Worm (Caenorhabditis elegans) whole organism, L1 larva: ENCODE results near the gene R10E4.1.
A peak's percentile ranks its signal among the peaks of the same experiment; 100 is the strongest.

Experiments
- C16A3.4 ChIP-seq: fragments of 150-350 bp; optimal IDR thresholded peaks from 2 replicates; lab custom pipeline; 2014; ENCODE audit warnings: missing biosample characterization, missing genetic modification characterization
- alr-1 ChIP-seq: fragments of 200-800 bp; sonication (Bioruptor generic); optimal IDR thresholded peaks from 2 replicates; lab custom pipeline; 2018; ENCODE audit warnings: borderline replicate concordance, mild to moderate bottlenecking, missing genetic modification characterization, missing compliant biosample characterization
- aly-2 ChIP-seq: fragments of 150-350 bp; optimal IDR thresholded peaks from 2 replicates; lab custom pipeline; 2014; ENCODE audit warnings: missing biosample characterization, missing genetic modification characterization
- ama-1 ChIP-seq: fragments of 150-350 bp; optimal IDR thresholded peaks from 2 replicates; lab custom pipeline; 2014
- blmp-1 ChIP-seq: fragments of 150-350 bp; optimal IDR thresholded peaks from 2 replicates; lab custom pipeline; 2014; ENCODE audit warnings: missing biosample characterization, missing genetic modification characterization
- ceh-82 ChIP-seq, 3 experiments: fragments of 150-350 bp in 1 of 3; sonication (generic microtip) in 2 of 3; optimal IDR thresholded peaks; 2 replicates each; lab custom pipeline; 2014 to 2017; ENCODE audit warnings: missing biosample characterization in 3 of 3, missing genetic modification characterization in 3 of 3
- ceh-90 ChIP-seq: sonication (generic microtip); optimal IDR thresholded peaks from 2 replicates; lab custom pipeline; 2016; ENCODE audit warnings: missing genetic modification characterization, missing compliant biosample characterization
- dpl-1 ChIP-seq, 3 experiments: fragments of 150-350 bp in 2 of 3; sonication (generic microtip) in 1 of 3; optimal IDR thresholded peaks; 2 replicates each; lab custom pipeline; 2014 to 2017; ENCODE audit warnings: missing biosample characterization in 3 of 3, missing genetic modification characterization in 3 of 3, missing genetic modification reagents in 3 of 3
- dsc-1 ChIP-seq: sonication (generic microtip); optimal IDR thresholded peaks from 2 replicates; lab custom pipeline; 2016; ENCODE audit warnings: mild to moderate bottlenecking, missing genetic modification characterization, missing compliant biosample characterization
- efl-1 ChIP-seq, 4 experiments: fragments of 150-350 bp; optimal IDR thresholded peaks in 3 of 4; peaks in 1 of 4; 1 replicate in 1 of 4; 2 replicates in 3 of 4; lab custom pipeline; 2014; ENCODE audit warnings: missing biosample characterization in 2 of 4, missing genetic modification characterization in 2 of 4, missing genetic modification reagents in 2 of 4
- egl-13 ChIP-seq: sonication (generic microtip); optimal IDR thresholded peaks from 2 replicates; lab custom pipeline; 2016; ENCODE audit warnings: missing genotype, missing genetic modification reagents, missing genetic modification characterization, missing compliant biosample characterization
- elt-3 ChIP-seq, 6 experiments: fragments of 150-350 bp in 1 of 6; sonication (generic microtip); optimal IDR thresholded peaks; 2 replicates each; lab custom pipeline; 2017 to 2018; ENCODE audit warnings: missing biosample characterization in 6 of 6, missing genetic modification characterization in 6 of 6, inconsistent platforms in 1 of 6
- grh-1 ChIP-seq: fragments of 200-800 bp; sonication (Bioruptor generic); IDR thresholded peaks from 2 replicates; pipeline ENCODE4 v1.3.6; 2022; ENCODE audit warnings: missing genetic modification reagents, missing genetic modification characterization, missing compliant biosample characterization
- hlh-4 ChIP-seq: sonication (generic microtip); optimal IDR thresholded peaks from 2 replicates; lab custom pipeline; 2016; ENCODE audit warnings: mild to moderate bottlenecking, missing genetic modification characterization, missing compliant biosample characterization
- hpl-2 ChIP-seq: fragments of 150-350 bp; optimal IDR thresholded peaks from 2 replicates; lab custom pipeline; 2014; ENCODE audit warnings: missing biosample characterization, missing genetic modification reagents, missing genetic modification characterization
- isw-1 ChIP-seq: fragments of 200-800 bp; sonication (Bioruptor generic); IDR thresholded peaks from 2 replicates; pipeline ENCODE4 v1.3.6; 2022; ENCODE audit warnings: missing genetic modification characterization, missing compliant biosample characterization
- jun-1 ChIP-seq: fragments of 150-350 bp; optimal IDR thresholded peaks from 2 replicates; lab custom pipeline; 2014; ENCODE audit warnings: missing biosample characterization, missing genetic modification reagents, missing genetic modification characterization
- lin-13 ChIP-seq: fragments of 150-350 bp; optimal IDR thresholded peaks from 2 replicates; lab custom pipeline; 2014; ENCODE audit warnings: missing biosample characterization, missing genetic modification reagents, missing genetic modification characterization
- lin-14 ChIP-seq: fragments of 200-800 bp; sonication (Bioruptor generic); optimal IDR thresholded peaks from 2 replicates; lab custom pipeline; 2018; ENCODE audit warnings: mild to moderate bottlenecking, missing genetic modification characterization, moderate library complexity, missing compliant biosample characterization
- lin-15B ChIP-seq: fragments of 150-350 bp; sonication (generic microtip); optimal IDR thresholded peaks from 3 replicates; lab custom pipeline; 2014; ENCODE audit warnings: missing biosample characterization, missing genetic modification characterization
- lin-39 ChIP-seq: fragments of 150-350 bp; optimal IDR thresholded peaks from 2 replicates; lab custom pipeline; 2014; ENCODE audit warnings: missing biosample characterization, missing genetic modification reagents, missing genetic modification characterization
- lir-3 ChIP-seq: sonication (generic microtip); optimal IDR thresholded peaks from 2 replicates; lab custom pipeline; 2016; ENCODE audit warnings: mild to moderate bottlenecking, missing genetic modification characterization, moderate library complexity, missing compliant biosample characterization; ENCODE audit not compliant: poor library complexity
- mab-9 ChIP-seq: fragments of 200-800 bp; sonication (Bioruptor generic); IDR thresholded peaks from 2 replicates; pipeline ENCODE4 v1.3.6; 2022; ENCODE audit warnings: missing genetic modification reagents, missing genetic modification characterization, missing compliant biosample characterization
- mdl-1 ChIP-seq, 2 experiments: fragments of 150-350 bp; optimal IDR thresholded peaks; 2 replicates each; lab custom pipeline; 2014 to 2017; ENCODE audit warnings: missing biosample characterization in 2 of 2, missing genetic modification characterization in 2 of 2, inconsistent platforms in 1 of 2
- mep-1 ChIP-seq: fragments of 150-350 bp; optimal IDR thresholded peaks from 2 replicates; lab custom pipeline; 2014; ENCODE audit warnings: missing biosample characterization, missing genetic modification characterization
- nhr-11 ChIP-seq: fragments of 150-350 bp; optimal IDR thresholded peaks from 2 replicates; lab custom pipeline; 2014; ENCODE audit warnings: missing biosample characterization, missing genetic modification characterization
- nhr-12 ChIP-seq: sonication (generic microtip); optimal IDR thresholded peaks from 2 replicates; lab custom pipeline; 2017; ENCODE audit warnings: missing biosample characterization, missing genetic modification characterization
- nhr-71 ChIP-seq: sonication (generic microtip); optimal IDR thresholded peaks from 2 replicates; lab custom pipeline; 2016; ENCODE audit warnings: mild to moderate bottlenecking, missing genetic modification characterization, moderate library complexity, missing compliant biosample characterization
- nhr-76 ChIP-seq: sonication (generic microtip); optimal IDR thresholded peaks from 2 replicates; lab custom pipeline; 2017; ENCODE audit warnings: missing biosample characterization, missing genetic modification characterization
- nhr-90 ChIP-seq: sonication (generic microtip); optimal IDR thresholded peaks from 2 replicates; lab custom pipeline; 2016; ENCODE audit warnings: mild to moderate bottlenecking, missing genetic modification characterization, missing compliant biosample characterization; ENCODE audit not compliant: poor library complexity
- pqm-1 ChIP-seq: sonication (generic microtip); optimal IDR thresholded peaks from 3 replicates; lab custom pipeline; 2017; ENCODE audit warnings: missing biosample characterization, missing genetic modification characterization
- rnt-1 ChIP-seq: sonication (generic microtip); optimal IDR thresholded peaks from 2 replicates; lab custom pipeline; 2016; ENCODE audit warnings: mild to moderate bottlenecking, missing genetic modification characterization, moderate library complexity, missing compliant biosample characterization
- skn-1 ChIP-seq: fragments of 150-350 bp; optimal IDR thresholded peaks from 2 replicates; lab custom pipeline; 2014; ENCODE audit warnings: missing biosample characterization, missing genetic modification characterization
- snu-23 ChIP-seq: sonication (generic microtip); optimal IDR thresholded peaks from 2 replicates; lab custom pipeline; 2016; ENCODE audit warnings: missing genetic modification characterization, missing compliant biosample characterization
- sptf-1 ChIP-seq: fragments of 150-350 bp; optimal IDR thresholded peaks from 2 replicates; lab custom pipeline; 2014; ENCODE audit warnings: missing biosample characterization, missing genetic modification characterization
- sup-37 ChIP-seq: fragments of 200-800 bp; sonication (Bioruptor generic); optimal IDR thresholded peaks from 2 replicates; lab custom pipeline; 2018; ENCODE audit warnings: mild to moderate bottlenecking, missing genetic modification characterization, missing compliant biosample characterization
- swsn-7 ChIP-seq: sonication (generic microtip); optimal IDR thresholded peaks from 2 replicates; lab custom pipeline; 2016; ENCODE audit warnings: missing genetic modification characterization, missing compliant biosample characterization
- tbx-2 ChIP-seq: sonication (generic microtip); optimal IDR thresholded peaks from 2 replicates; lab custom pipeline; 2016; ENCODE audit warnings: missing genetic modification characterization, missing compliant biosample characterization
- tlp-1 ChIP-seq: fragments of 150-350 bp; optimal IDR thresholded peaks from 2 replicates; lab custom pipeline; 2014; ENCODE audit warnings: missing biosample characterization, missing genetic modification characterization
- unc-130 ChIP-seq: fragments of 150-350 bp; optimal IDR thresholded peaks from 2 replicates; lab custom pipeline; 2017; ENCODE audit warnings: missing biosample characterization, missing genetic modification characterization, inconsistent platforms
- unc-30 ChIP-seq: sonication (generic microtip); optimal IDR thresholded peaks from 2 replicates; lab custom pipeline; 2017; ENCODE audit warnings: missing biosample characterization, missing genetic modification characterization
- unc-86 ChIP-seq: sonication (generic microtip); optimal IDR thresholded peaks from 2 replicates; lab custom pipeline; 2016; ENCODE audit warnings: missing genetic modification characterization, missing compliant biosample characterization
- vab-15 ChIP-seq: sonication (generic microtip); optimal IDR thresholded peaks from 2 replicates; lab custom pipeline; 2017; ENCODE audit warnings: missing genotype, mild to moderate bottlenecking, missing genetic modification characterization, missing compliant biosample characterization
- xbp-1 ChIP-seq: sonication (generic microtip); optimal IDR thresholded peaks from 2 replicates; lab custom pipeline; 2016; ENCODE audit warnings: missing genetic modification characterization, missing compliant biosample characterization
- zag-1 ChIP-seq: fragments of 150-350 bp; optimal IDR thresholded peaks from 2 replicates; lab custom pipeline; 2014; ENCODE audit warnings: missing biosample characterization, missing genetic modification characterization
- ztf-4 ChIP-seq: fragments of 150-350 bp; optimal IDR thresholded peaks from 2 replicates; lab custom pipeline; 2014; ENCODE audit warnings: missing biosample characterization, missing genetic modification characterization

R10E4.1 gene

DNA sequence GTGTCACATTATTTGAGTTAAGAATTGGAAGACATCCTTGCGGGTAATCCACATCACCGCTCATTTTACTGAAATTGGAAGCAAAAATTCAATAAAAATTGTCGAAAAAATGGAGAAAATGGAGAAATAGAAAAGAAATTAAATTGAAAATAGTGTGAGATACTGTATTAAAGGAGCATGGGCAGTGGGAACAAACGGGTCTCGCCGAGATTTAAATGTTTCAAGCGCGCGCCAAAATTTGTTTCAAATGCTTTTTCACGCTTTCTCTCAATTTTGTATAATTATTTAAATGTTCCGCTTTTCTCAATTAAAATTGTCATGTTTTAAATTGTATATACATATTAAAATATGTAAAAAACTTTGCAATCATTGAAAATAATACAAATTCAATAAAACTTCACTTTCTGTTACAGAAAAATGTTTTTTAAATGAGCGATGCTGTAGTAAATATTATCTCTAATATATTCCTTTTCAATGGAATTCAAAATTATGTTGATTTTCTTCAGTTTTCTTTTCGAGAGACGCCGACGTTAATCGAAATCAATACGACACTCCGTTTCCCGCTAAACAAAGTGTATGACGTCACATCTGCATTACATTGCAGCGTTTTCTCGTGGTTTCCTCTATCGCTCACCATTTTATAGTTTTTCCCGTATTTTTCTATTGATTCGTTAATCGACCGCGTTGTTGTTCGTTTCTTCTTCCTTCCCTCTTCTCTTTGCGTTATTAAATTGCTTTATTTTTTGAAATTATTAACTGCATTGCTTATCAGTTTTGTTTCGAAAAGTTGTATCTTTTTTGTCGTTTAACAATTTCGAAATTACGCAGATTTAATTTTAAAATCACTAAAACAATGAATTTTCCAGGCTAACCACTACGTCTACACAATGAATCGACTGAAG is 43.8 kb downstream of the R10E4.1 start, which contains the start of the genes evl-14 and dcn-1 (continued):
- TF ChIP-seq ama-1 (lab: Kevin White, UChicago) (no peak), blmp-1 (tag; lab: Kevin White, UChicago) (peak; percentile 64), tbx-2 (tag; lab: Kevin White, UChicago) (peak; percentile 75), ceh-90 (tag; lab: Kevin White, UChicago) (no peak), C16A3.4 (peak; percentile 84), sup-37 (no peak), sptf-1 (no peak), swsn-7 (peak; percentile 78), lir-3 (tag; lab: Kevin White, UChicago) (peak; percentile 61), elt-3 (tag; optimal IDR thresholded peaks at IDR 0.05; lab: Kevin White, UChicago) (peak in 1 of 6 experiments; percentile 84), mep-1 (tag; lab: Kevin White, UChicago) (peak; percentile 86), skn-1 (tag; lab: Kevin White, UChicago) (peak; percentile 72), ztf-4 (tag; lab: Kevin White, UChicago) (no peak), hlh-4 (tag; lab: Kevin White, UChicago) (no peak), grh-1 (GFP tag; lab: Robert Waterston, UW) (no peak), xbp-1 (peak; percentile 82), lin-15B (tag; lab: Kevin White, UChicago) (peak; percentile 65), efl-1 (optimal IDR thresholded peaks at IDR 0.05; lab: Kevin White, UChicago) (peak; percentile 80 to 81), efl-1 (GFP tag; optimal IDR thresholded peaks at IDR 0.05 in 1 of 2; lab: Kevin White, UChicago) (peak; percentile 75 to 97), jun-1 (peak; percentile 50), ceh-82 (tag; optimal IDR thresholded peaks at IDR 0.05; lab: Kevin White, UChicago) (peak in 2 of 3 experiments; percentile 69 to 82), nhr-76 (tag; lab: Kevin White, UChicago) (no peak), nhr-11 (tag; lab: Kevin White, UChicago) (no peak), nhr-71 (peak; percentile 90), lin-13 (GFP tag; lab: Kevin White, UChicago) (peak; percentile 68), alr-1 (tag; lab: Kevin White, UChicago) (no peak), unc-86 (tag; lab: Kevin White, UChicago) (peak; percentile 65), mdl-1 (tag; optimal IDR thresholded peaks at IDR 0.05; lab: Kevin White, UChicago) (peak in 1 of 2 experiments; percentile 88), aly-2 (tag; lab: Kevin White, UChicago) (peak; percentile 15), egl-13 (tag; lab: Kevin White, UChicago) (peak; percentile 29), hpl-2 (peak; percentile 6), zag-1 (tag; lab: Kevin White, UChicago) (no peak), dpl-1 (GFP tag; optimal IDR thresholded peaks at IDR 0.05; lab: Kevin White, UChicago) (peak; percentile 71 to 76 (median 73)), nhr-90 (tag; lab: Kevin White, UChicago) (peak; percentile 64)
- TF ChIP-seq, all 84 proteins: peak for 35

DNA sequence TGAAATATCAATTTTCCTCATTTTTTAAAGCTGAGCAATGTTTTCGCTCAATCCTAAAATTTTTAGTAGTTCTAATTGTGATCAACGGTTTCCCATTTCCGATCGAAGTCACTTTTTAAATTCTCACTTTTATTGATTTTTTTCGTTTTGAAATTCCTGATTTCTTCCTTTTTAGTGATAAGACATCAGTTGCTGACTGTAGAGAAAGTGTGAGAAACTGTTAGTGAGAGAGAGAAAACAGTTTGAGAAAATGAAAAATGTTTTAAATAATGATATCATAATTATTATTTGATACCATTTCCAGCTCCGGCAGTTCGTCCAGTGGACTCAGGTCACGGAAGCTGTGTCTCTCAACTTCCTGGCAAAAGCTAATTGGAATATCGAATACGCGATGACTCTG is 45.0 kb downstream of the R10E4.1 start:
- TF ChIP-seq ceh-82 (tag; optimal IDR thresholded peaks at IDR 0.05; lab: Kevin White, UChicago) (no peak), unc-86 (tag; lab: Kevin White, UChicago) (no peak)

DNA sequence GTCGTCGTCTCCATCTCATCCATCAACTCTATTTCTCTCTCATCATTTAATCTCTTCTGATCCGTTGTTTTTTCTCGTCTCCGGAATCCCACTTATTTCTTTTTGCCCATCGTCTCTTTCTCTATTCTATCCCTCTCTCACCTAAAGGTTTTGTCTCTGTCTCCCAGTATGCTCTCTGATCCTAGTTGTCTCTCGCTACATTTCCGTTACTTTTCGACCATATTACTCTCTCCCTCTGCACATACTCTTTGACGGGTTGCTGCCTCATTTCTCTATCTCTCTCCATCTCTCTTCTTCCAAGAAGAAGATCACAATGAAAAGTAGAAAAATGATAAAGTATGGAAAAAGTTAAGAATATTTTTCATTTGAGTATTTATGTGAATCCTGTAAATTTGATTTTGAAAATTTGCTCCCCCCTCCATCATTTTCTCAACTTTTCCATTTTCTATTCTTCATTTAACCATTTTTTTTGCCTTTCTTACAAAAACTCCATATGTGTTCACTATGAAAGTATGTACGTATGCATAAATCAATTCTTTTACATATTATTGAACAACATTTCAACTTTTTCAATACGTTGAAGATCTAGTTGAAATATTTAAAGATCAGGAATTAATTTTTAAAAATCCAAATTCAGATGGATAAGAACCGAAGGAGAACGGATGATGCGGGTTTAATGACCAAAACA is 47.7 kb downstream of the R10E4.1 start, which contains the start of gene tag-131:
tag-131 (plus strand) TSS at position 638 of the 688 bp plus-strand sequence.
- TF ChIP-seq snu-23 = peak; percentile 75
- no peak for TF ChIP-seq tlp-1 (tag; lab: Kevin White, UChicago)
- TF ChIP-seq pqm-1 (tag; lab: Kevin White, UChicago) = no peak
- no peak for TF ChIP-seq vab-15 (tag; lab: Kevin White, UChicago)
- no peak for TF ChIP-seq mab-9 (GFP tag; lab: Robert Waterston, UW)
- no peak for TF ChIP-seq alr-1 (tag; lab: Kevin White, UChicago)
- TF ChIP-seq rnt-1 = peak; percentile 74
- TF ChIP-seq lin-39 (tag; lab: Kevin White, UChicago) = peak; percentile 8
- no peak for TF ChIP-seq unc-130 (tag; lab: Kevin White, UChicago)
- TF ChIP-seq unc-30 (tag; lab: Kevin White, UChicago) = no peak
- TF ChIP-seq lin-14 (GFP tag; lab: Kevin White, UChicago) = peak; percentile 61
- TF ChIP-seq nhr-12 (tag; lab: Kevin White, UChicago) = no peak
- TF ChIP-seq isw-1 = no peak
- no peak for TF ChIP-seq skn-1 (tag; lab: Kevin White, UChicago)
- TF ChIP-seq mep-1 (tag; lab: Kevin White, UChicago) = peak; percentile 13
- peak; percentile 64 for TF ChIP-seq blmp-1 (tag; lab: Kevin White, UChicago)
- TF ChIP-seq dsc-1 (tag; lab: Kevin White, UChicago) = peak; percentile 67
- peak; percentile 8 for TF ChIP-seq xbp-1
